Worm (Caenorhabditis elegans) whole organism, young adult: ENCODE data around the gene tag-89.

ENCODE experiments used
- F10E7.11 ChIP-seq: sonication (generic microtip); optimal IDR thresholded peaks from 2 replicates; lab custom pipeline; 2017; ENCODE audit warnings: mild to moderate bottlenecking, missing genetic modification characterization, moderate library complexity, missing compliant biosample characterization
- F23B12.7 ChIP-seq: sonication (generic microtip); optimal IDR thresholded peaks from 2 replicates; lab custom pipeline; 2017; ENCODE audit warnings: missing genetic modification characterization, mild to moderate bottlenecking, missing compliant biosample characterization, antibody characterized with exemption, moderate library complexity; ENCODE audit not compliant: insufficient read depth
- F49E8.2 ChIP-seq: sonication (generic microtip); optimal IDR thresholded peaks from 3 replicates; lab custom pipeline; 2017; ENCODE audit warnings: missing genetic modification characterization, mild to moderate bottlenecking, missing compliant biosample characterization, antibody characterized with exemption, moderate library complexity; ENCODE audit not compliant: insufficient read depth
- F55B11.4 ChIP-seq: sonication (generic microtip); optimal IDR thresholded peaks from 2 replicates; lab custom pipeline; 2016; ENCODE audit warnings: missing compliant biosample characterization, missing genetic modification characterization, borderline replicate concordance; ENCODE audit not compliant: insufficient read depth
- K11D2.4 ChIP-seq: fragments of 200-800 bp; sonication (Bioruptor generic); IDR thresholded peaks from 2 replicates; pipeline ENCODE4 v1.3.6; 2022; ENCODE audit warnings: missing genetic modification reagents, missing genetic modification characterization, missing compliant biosample characterization
- T26A5.8 ChIP-seq: sonication (generic microtip); optimal IDR thresholded peaks from 2 replicates; lab custom pipeline; 2016; ENCODE audit warnings: missing genetic modification characterization, missing compliant biosample characterization
- Y53F4B.3 ChIP-seq: fragments of 200-800 bp; sonication (Bioruptor generic); IDR thresholded peaks from 2 replicates; pipeline ENCODE4 v1.3.6; 2022; ENCODE audit warnings: missing genetic modification reagents, missing genetic modification characterization, missing compliant biosample characterization
- Y53G8AR.9 ChIP-seq: fragments of 200-800 bp; sonication (Bioruptor generic); conservative IDR thresholded peaks from 2 replicates; pipeline ENCODE4 v1.3.6; 2022; ENCODE audit warnings: missing genetic modification reagents, missing genetic modification characterization, missing compliant biosample characterization
- Y56A3A.18 ChIP-seq: fragments of 200-800 bp; sonication (Bioruptor generic); IDR thresholded peaks from 2 replicates; pipeline ENCODE4 v1.3.6; 2022; ENCODE audit warnings: missing genetic modification reagents, missing genetic modification characterization, missing compliant biosample characterization
- Y67H2A.10 ChIP-seq: fragments of 200-800 bp; sonication (Bioruptor generic); conservative IDR thresholded peaks from 2 replicates; pipeline ENCODE4 v1.3.6; 2022; ENCODE audit warnings: missing genetic modification reagents, missing genetic modification characterization, missing compliant biosample characterization
- attf-3 ChIP-seq: fragments of 200-800 bp; sonication (Bioruptor generic); conservative IDR thresholded peaks from 2 replicates; pipeline ENCODE4 v1.3.6; 2022; ENCODE audit warnings: missing genetic modification reagents, missing genetic modification characterization, missing compliant biosample characterization
- attf-6 ChIP-seq: fragments of 200-800 bp; sonication (Bioruptor generic); IDR thresholded peaks from 2 replicates; pipeline ENCODE4 v1.3.6; 2022; ENCODE audit warnings: missing genetic modification reagents, missing genetic modification characterization, missing compliant biosample characterization
- ccch-3 ChIP-seq: fragments of 200-800 bp; sonication (Bioruptor generic); optimal IDR thresholded peaks from 2 replicates; lab custom pipeline; 2018; ENCODE audit warnings: mild to moderate bottlenecking, missing genetic modification characterization, missing compliant biosample characterization
- cebp-2 ChIP-seq: fragments of 200-800 bp; sonication (Bioruptor generic); IDR thresholded peaks from 2 replicates; pipeline ENCODE4 v1.3.6; 2022; ENCODE audit warnings: missing genetic modification characterization, missing compliant biosample characterization
- ceh-40 ChIP-seq: fragments of 200-800 bp; sonication (Bioruptor generic); IDR thresholded peaks from 2 replicates; pipeline ENCODE4 v1.3.6; 2022; ENCODE audit warnings: missing genetic modification characterization, missing compliant biosample characterization
- ceh-91 ChIP-seq: fragments of 200-800 bp; sonication (Bioruptor generic); IDR thresholded peaks from 2 replicates; pipeline ENCODE4 v1.3.6; 2022; ENCODE audit warnings: missing genetic modification reagents, missing genetic modification characterization, missing compliant biosample characterization
- efl-1 ChIP-seq: fragments of 150-350 bp; optimal IDR thresholded peaks from 2 replicates; lab custom pipeline; 2014; ENCODE audit warnings: missing biosample characterization, missing genetic modification reagents, missing genetic modification characterization
- ets-4 ChIP-seq: fragments of 200-800 bp; sonication (Bioruptor generic); optimal IDR thresholded peaks from 2 replicates; lab custom pipeline; 2018; ENCODE audit warnings: mild to moderate bottlenecking, missing genetic modification characterization, missing compliant biosample characterization
- hsf-1 ChIP-seq: fragments of 200-800 bp; sonication (Bioruptor generic); IDR thresholded peaks from 2 replicates; pipeline ENCODE4 v1.3.6; 2022; ENCODE audit warnings: missing genetic modification reagents, missing genetic modification characterization, missing compliant biosample characterization
- lag-1 ChIP-seq: fragments of 200-800 bp; sonication (Bioruptor generic); IDR thresholded peaks from 2 replicates; pipeline ENCODE4 v1.3.6; 2022; ENCODE audit warnings: missing genetic modification reagents, missing genetic modification characterization, missing compliant biosample characterization
- let-526 ChIP-seq: fragments of 200-800 bp; sonication (Bioruptor generic); IDR thresholded peaks from 2 replicates; pipeline ENCODE4 v1.3.6; 2022; ENCODE audit warnings: missing genetic modification reagents, missing genetic modification characterization, missing compliant biosample characterization
- lin-54 ChIP-seq: fragments of 200-800 bp; sonication (Bioruptor generic); optimal IDR thresholded peaks from 2 replicates; lab custom pipeline; 2018; ENCODE audit warnings: mild to moderate bottlenecking, missing genetic modification characterization, missing compliant biosample characterization
- lsl-1 ChIP-seq: fragments of 200-800 bp; sonication (Bioruptor generic); optimal IDR thresholded peaks from 2 replicates; lab custom pipeline; 2018; ENCODE audit warnings: mild to moderate bottlenecking, missing genetic modification characterization, moderate library complexity, missing compliant biosample characterization
- lsy-27 ChIP-seq: sonication (generic microtip); optimal IDR thresholded peaks from 2 replicates; lab custom pipeline; 2017; ENCODE audit warnings: missing genetic modification characterization, mild to moderate bottlenecking, missing compliant biosample characterization, antibody characterized with exemption, missing genotype, borderline replicate concordance; ENCODE audit not compliant: insufficient read depth
- madf-6 ChIP-seq: fragments of 200-800 bp; sonication (Bioruptor generic); IDR thresholded peaks from 2 replicates; pipeline ENCODE4 v1.3.6; 2022; ENCODE audit warnings: missing genetic modification reagents, missing genetic modification characterization, missing compliant biosample characterization
- mxl-1 ChIP-seq: sonication (generic microtip); optimal IDR thresholded peaks from 2 replicates; lab custom pipeline; 2016; ENCODE audit warnings: missing genetic modification characterization, missing compliant biosample characterization
- nfya-2 ChIP-seq: fragments of 200-800 bp; sonication (Bioruptor generic); IDR thresholded peaks from 2 replicates; pipeline ENCODE4 v1.3.6; 2022; ENCODE audit warnings: missing genetic modification reagents, missing genetic modification characterization, missing compliant biosample characterization
- nhr-120 ChIP-seq: fragments of 200-800 bp; sonication (Bioruptor generic); IDR thresholded peaks from 2 replicates; pipeline ENCODE4 v1.3.6; 2022; ENCODE audit warnings: missing genetic modification characterization, missing compliant biosample characterization
- pbrm-1 ChIP-seq: fragments of 200-800 bp; sonication (Bioruptor generic); IDR thresholded peaks from 2 replicates; pipeline ENCODE4 v1.3.6; 2022; ENCODE audit warnings: missing genetic modification reagents, missing genetic modification characterization, missing compliant biosample characterization
- pha-4 ChIP-seq: fragments of 150-350 bp; sonication (generic microtip); optimal IDR thresholded peaks from 2 replicates; lab custom pipeline; 2014; ENCODE audit warnings: missing biosample characterization, missing genetic modification reagents, missing genetic modification characterization
- sdz-38 ChIP-seq: sonication (generic microtip); optimal IDR thresholded peaks from 2 replicates; lab custom pipeline; 2016; ENCODE audit warnings: missing genotype, missing genetic modification characterization, missing compliant biosample characterization
- sea-2 ChIP-seq: fragments of 200-800 bp; sonication (Bioruptor generic); IDR thresholded peaks from 2 replicates; pipeline ENCODE4 v1.3.6; 2022; ENCODE audit warnings: missing genetic modification characterization, missing compliant biosample characterization
- snpc-4 ChIP-seq, 5 experiments: fragments of 150-350 bp in 1 of 5; sonication (generic microtip) in 4 of 5; optimal IDR thresholded peaks; 2 replicates each; lab custom pipeline; 2014 to 2018; ENCODE audit warnings: missing genetic modification characterization in 5 of 5, missing biosample characterization in 3 of 5, antibody characterized with exemption in 2 of 5, mild to moderate bottlenecking in 2 of 5, missing compliant biosample characterization in 2 of 5, missing genotype in 2 of 5, moderate library complexity in 2 of 5, missing genetic modification reagents in 1 of 5
- zfh-2 ChIP-seq: fragments of 200-800 bp; sonication (Bioruptor generic); conservative IDR thresholded peaks from 2 replicates; pipeline ENCODE4 v1.3.6; 2022; ENCODE audit warnings: missing genetic modification reagents, missing genetic modification characterization, missing compliant biosample characterization
- ztf-22 ChIP-seq: fragments of 200-800 bp; sonication (Bioruptor generic); optimal IDR thresholded peaks from 2 replicates; lab custom pipeline; 2018; ENCODE audit warnings: mild to moderate bottlenecking, missing genetic modification characterization, moderate library complexity, missing compliant biosample characterization
- ztf-28 ChIP-seq: fragments of 200-800 bp; sonication (Bioruptor generic); IDR thresholded peaks from 2 replicates; pipeline ENCODE4 v1.3.6; 2022; ENCODE audit warnings: missing genetic modification reagents, missing genetic modification characterization, missing compliant biosample characterization
- ztf-6 ChIP-seq: fragments of 200-800 bp; sonication (Bioruptor generic); IDR thresholded peaks from 2 replicates; pipeline ENCODE4 v1.3.6; 2022; ENCODE audit warnings: missing genetic modification reagents, missing genetic modification characterization, missing compliant biosample characterization

tag-89 gene

DNA sequence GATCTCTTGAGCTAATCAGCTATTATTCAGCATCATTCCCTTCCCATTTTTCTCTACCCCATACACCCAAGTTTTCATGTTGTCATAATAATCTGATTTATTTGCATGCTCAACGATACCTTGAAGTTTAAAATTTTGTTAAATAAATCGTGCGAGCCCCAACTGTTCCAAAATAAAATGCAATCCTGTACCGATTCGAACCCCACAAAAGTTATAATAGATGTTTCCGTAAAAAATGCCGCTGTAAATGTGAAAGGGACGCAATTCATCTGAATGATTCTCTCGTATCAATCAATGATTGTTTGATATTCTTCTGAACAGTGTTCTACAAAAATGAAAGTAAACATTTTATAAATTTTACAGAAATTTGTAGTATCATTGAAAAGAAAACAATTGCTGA is 16.9 kb upstream of the tag-89 start (continued):
- peak; percentile 57 for TF ChIP-seq lsl-1 (GFP tag; lab: Kevin White, UChicago)
- no peak for TF ChIP-seq sdz-38
- no peak for TF ChIP-seq zfh-2 (GFP tag; lab: Robert Waterston, UW)
- peak; percentile 76 for TF ChIP-seq F49E8.2 (tag; lab: Kevin White, UChicago)
- no peak for TF ChIP-seq lsy-27 (tag; lab: Kevin White, UChicago)
- TF ChIP-seq ztf-28 (GFP tag; lab: Robert Waterston, UW): no peak
- TF ChIP-seq ccch-3: no peak
- TF ChIP-seq F10E7.11 (tag; lab: Kevin White, UChicago): no peak
- no peak for TF ChIP-seq nhr-120 (GFP tag; lab: Robert Waterston, UW)
- no peak for TF ChIP-seq nfya-2 (GFP tag; lab: Robert Waterston, UW)
- TF ChIP-seq ceh-40 (GFP tag; lab: Robert Waterston, UW): peak; percentile 68; the same call in 1 of the 2 replicates
- peak; percentile 63; the same call in 1 of the 2 replicates for TF ChIP-seq cebp-2 (GFP tag; lab: Robert Waterston, UW)
- no peak for TF ChIP-seq ets-4 (GFP tag; lab: Kevin White, UChicago)
- no peak for TF ChIP-seq lag-1

DNA sequence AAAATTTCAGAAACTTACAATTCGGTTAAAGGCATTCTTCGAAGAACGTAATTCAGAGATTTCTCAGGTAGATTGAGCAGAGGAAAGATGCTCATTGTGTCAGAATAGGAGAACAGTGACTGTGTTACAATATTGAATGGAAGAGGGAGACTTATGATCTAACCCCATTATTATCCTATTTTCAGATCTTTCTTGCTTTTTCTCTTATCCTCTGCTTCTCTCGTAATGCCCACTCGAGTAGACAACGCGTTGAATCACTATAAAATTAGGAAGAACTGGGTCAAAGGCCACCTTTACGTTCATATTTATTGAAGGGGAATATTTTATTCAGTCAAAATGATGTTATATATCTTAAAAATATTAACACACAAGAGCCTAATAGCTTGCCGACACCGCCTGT is 15.1 kb upstream of the tag-89 start, which contains the start of gene fbxb-76:
Gene fbxb-76, minus strand, starts transcription at position 101 of the 400 bp plus-strand sequence.
- TF ChIP-seq lin-54 (no peak), snpc-4 (GFP tag; optimal IDR thresholded peaks at IDR 0.05; lab: Kevin White, UChicago) (no peak), snpc-4 (tag; optimal IDR thresholded peaks at IDR 0.05; lab: Kevin White, UChicago) (no peak), lag-1 (no peak), ceh-91 (GFP tag; lab: Robert Waterston, UW) (no peak), F49E8.2 (tag; lab: Kevin White, UChicago) (no peak), ztf-22 (GFP tag; lab: Kevin White, UChicago) (no peak), Y56A3A.18 (no peak), efl-1 (GFP tag; lab: Kevin White, UChicago) (no peak), attf-3 (no peak), ztf-6 (GFP tag; lab: Robert Waterston, UW) (no peak), T26A5.8 (no peak), ets-4 (GFP tag; lab: Kevin White, UChicago) (no peak), pha-4 (tag; lab: Kevin White, UChicago) (no peak), F55B11.4 (tag; lab: Kevin White, UChicago) (no peak), Y53G8AR.9 (GFP tag; lab: Robert Waterston, UW) (no peak)

DNA sequence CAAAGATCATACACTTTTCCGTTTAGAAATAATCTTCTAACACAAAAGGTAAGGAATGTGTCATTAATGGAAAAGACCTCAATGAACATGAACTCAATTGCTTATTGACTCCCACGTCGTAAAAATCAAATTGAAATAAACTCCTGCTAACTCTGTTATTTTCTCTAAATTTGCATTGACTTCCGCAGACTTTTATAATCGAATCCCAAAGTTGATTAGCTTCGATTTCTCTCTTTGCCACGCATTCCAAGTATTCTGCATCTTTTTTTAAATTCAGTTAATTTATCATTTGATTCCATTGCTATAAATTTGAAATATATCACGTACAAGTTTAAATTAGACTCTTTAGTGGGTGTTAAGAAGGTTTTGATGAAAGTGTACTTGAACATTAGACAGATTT is 5.7 kb upstream of the tag-89 start:
- no peak for TF ChIP-seq Y67H2A.10 (GFP tag; lab: Robert Waterston, UW)
- TF ChIP-seq Y53F4B.3 (GFP tag; lab: Robert Waterston, UW): no peak
- TF ChIP-seq madf-6 (GFP tag; lab: Robert Waterston, UW): no peak
- no peak for TF ChIP-seq pbrm-1 (GFP tag; lab: Robert Waterston, UW)
- TF ChIP-seq mxl-1 (tag; lab: Kevin White, UChicago): no peak
- no peak for TF ChIP-seq attf-6
- TF ChIP-seq K11D2.4 (GFP tag; lab: Robert Waterston, UW): no peak
- TF ChIP-seq sea-2 (GFP tag; lab: Robert Waterston, UW): no peak
- no peak for TF ChIP-seq hsf-1 (GFP tag; lab: Robert Waterston, UW)
- TF ChIP-seq let-526 (GFP tag; lab: Robert Waterston, UW): no peak
- TF ChIP-seq zfh-2 (GFP tag; lab: Robert Waterston, UW): no peak
- no peak for TF ChIP-seq F23B12.7 (tag; lab: Kevin White, UChicago)
